Worm (Caenorhabditis elegans) whole organism, L1 larva: ENCODE measurements around the gene Y42A5A.5.
A peak's percentile ranks its signal among the peaks of the same experiment; 100 is the strongest.

ENCODE experiments used
- C04F5.9 ChIP-seq: sonication (generic microtip); optimal IDR thresholded peaks from 2 replicates; lab custom pipeline; 2016; ENCODE audit warnings: missing genetic modification characterization, missing compliant biosample characterization
- C16A3.4 ChIP-seq: fragments of 150-350 bp; optimal IDR thresholded peaks from 2 replicates; lab custom pipeline; 2014; ENCODE audit warnings: missing biosample characterization, missing genetic modification characterization
- aha-1 ChIP-seq: fragments of 150-350 bp; optimal IDR thresholded peaks from 2 replicates; lab custom pipeline; 2014; ENCODE audit warnings: missing biosample characterization, missing genetic modification characterization
- alr-1 ChIP-seq: fragments of 200-800 bp; sonication (Bioruptor generic); optimal IDR thresholded peaks from 2 replicates; lab custom pipeline; 2018; ENCODE audit warnings: borderline replicate concordance, mild to moderate bottlenecking, missing genetic modification characterization, missing compliant biosample characterization
- aly-2 ChIP-seq: fragments of 150-350 bp; optimal IDR thresholded peaks from 2 replicates; lab custom pipeline; 2014; ENCODE audit warnings: missing biosample characterization, missing genetic modification characterization
- ceh-8 ChIP-seq: fragments of 200-800 bp; sonication (Bioruptor generic); optimal IDR thresholded peaks from 2 replicates; lab custom pipeline; 2018; ENCODE audit warnings: mild to moderate bottlenecking, missing genetic modification characterization, moderate library complexity, missing compliant biosample characterization
- ceh-88 ChIP-seq: fragments of 200-800 bp; sonication (Bioruptor generic); IDR thresholded peaks from 2 replicates; pipeline ENCODE4 v1.3.6; 2022; ENCODE audit warnings: missing genetic modification characterization, missing compliant biosample characterization
- ces-1 ChIP-seq: fragments of 150-350 bp; optimal IDR thresholded peaks from 2 replicates; lab custom pipeline; 2014; ENCODE audit warnings: missing biosample characterization, missing genetic modification reagents, missing genetic modification characterization
- dsc-1 ChIP-seq: sonication (generic microtip); optimal IDR thresholded peaks from 2 replicates; lab custom pipeline; 2016; ENCODE audit warnings: mild to moderate bottlenecking, missing genetic modification characterization, missing compliant biosample characterization
- efl-1 ChIP-seq, 4 experiments: fragments of 150-350 bp; optimal IDR thresholded peaks in 3 of 4; peaks in 1 of 4; 1 replicate in 1 of 4; 2 replicates in 3 of 4; lab custom pipeline; 2014; ENCODE audit warnings: missing biosample characterization in 2 of 4, missing genetic modification characterization in 2 of 4, missing genetic modification reagents in 2 of 4
- efl-3 ChIP-seq: fragments of 200-800 bp; sonication (Bioruptor generic); optimal IDR thresholded peaks from 2 replicates; lab custom pipeline; 2018; ENCODE audit warnings: mild to moderate bottlenecking, missing genetic modification characterization, missing compliant biosample characterization
- egl-13 ChIP-seq: sonication (generic microtip); optimal IDR thresholded peaks from 2 replicates; lab custom pipeline; 2016; ENCODE audit warnings: missing genotype, missing genetic modification reagents, missing genetic modification characterization, missing compliant biosample characterization
- egl-27 ChIP-seq, 2 experiments: fragments of 150-350 bp in 1 of 2; sonication (generic microtip); optimal IDR thresholded peaks; 3 replicates each; lab custom pipeline; 2017 to 2018; ENCODE audit warnings: missing biosample characterization in 2 of 2, missing genetic modification characterization in 2 of 2, missing genetic modification reagents in 2 of 2
- elt-2 ChIP-seq: sonication (generic microtip); optimal IDR thresholded peaks from 2 replicates; lab custom pipeline; 2016; ENCODE audit warnings: missing genetic modification characterization, mild to moderate bottlenecking, inconsistent platforms, missing compliant biosample characterization, missing genetic modification reagents
- elt-3 ChIP-seq, 6 experiments: fragments of 150-350 bp in 1 of 6; sonication (generic microtip); optimal IDR thresholded peaks; 2 replicates each; lab custom pipeline; 2017 to 2018; ENCODE audit warnings: missing biosample characterization in 6 of 6, missing genetic modification characterization in 6 of 6, inconsistent platforms in 1 of 6
- ets-5 ChIP-seq: fragments of 200-800 bp; sonication (Bioruptor generic); IDR thresholded peaks from 2 replicates; pipeline ENCODE4 v1.3.6; 2022; ENCODE audit warnings: missing genetic modification characterization, missing compliant biosample characterization
- fkh-4 ChIP-seq: sonication (generic microtip); optimal IDR thresholded peaks from 2 replicates; lab custom pipeline; 2016; ENCODE audit warnings: missing compliant biosample characterization, missing genetic modification characterization, borderline replicate concordance
- fkh-8 ChIP-seq: sonication (generic microtip); optimal IDR thresholded peaks from 2 replicates; lab custom pipeline; 2016; ENCODE audit warnings: mild to moderate bottlenecking, missing genetic modification characterization, missing compliant biosample characterization
- hlh-17 ChIP-seq: fragments of 200-800 bp; sonication (Bioruptor generic); optimal IDR thresholded peaks from 2 replicates; lab custom pipeline; 2018; ENCODE audit warnings: missing genetic modification characterization, mild to moderate bottlenecking, missing compliant biosample characterization, moderate library complexity, borderline replicate concordance
- hlh-4 ChIP-seq: sonication (generic microtip); optimal IDR thresholded peaks from 2 replicates; lab custom pipeline; 2016; ENCODE audit warnings: mild to moderate bottlenecking, missing genetic modification characterization, missing compliant biosample characterization
- isw-1 ChIP-seq: fragments of 200-800 bp; sonication (Bioruptor generic); IDR thresholded peaks from 2 replicates; pipeline ENCODE4 v1.3.6; 2022; ENCODE audit warnings: missing genetic modification characterization, missing compliant biosample characterization
- jun-1 ChIP-seq: fragments of 150-350 bp; optimal IDR thresholded peaks from 2 replicates; lab custom pipeline; 2014; ENCODE audit warnings: missing biosample characterization, missing genetic modification reagents, missing genetic modification characterization
- lin-14 ChIP-seq: fragments of 200-800 bp; sonication (Bioruptor generic); optimal IDR thresholded peaks from 2 replicates; lab custom pipeline; 2018; ENCODE audit warnings: mild to moderate bottlenecking, missing genetic modification characterization, moderate library complexity, missing compliant biosample characterization
- lin-39 ChIP-seq: fragments of 150-350 bp; optimal IDR thresholded peaks from 2 replicates; lab custom pipeline; 2014; ENCODE audit warnings: missing biosample characterization, missing genetic modification reagents, missing genetic modification characterization
- lsy-2 ChIP-seq, 2 experiments: fragments of 150-350 bp; optimal IDR thresholded peaks; 2 replicates each; lab custom pipeline; 2014; ENCODE audit warnings: missing biosample characterization in 2 of 2, missing genetic modification characterization in 2 of 2
- mab-9 ChIP-seq: fragments of 200-800 bp; sonication (Bioruptor generic); IDR thresholded peaks from 2 replicates; pipeline ENCODE4 v1.3.6; 2022; ENCODE audit warnings: missing genetic modification reagents, missing genetic modification characterization, missing compliant biosample characterization
- mep-1 ChIP-seq: fragments of 150-350 bp; optimal IDR thresholded peaks from 2 replicates; lab custom pipeline; 2014; ENCODE audit warnings: missing biosample characterization, missing genetic modification characterization
- nhr-11 ChIP-seq: fragments of 150-350 bp; optimal IDR thresholded peaks from 2 replicates; lab custom pipeline; 2014; ENCODE audit warnings: missing biosample characterization, missing genetic modification characterization
- nhr-12 ChIP-seq: sonication (generic microtip); optimal IDR thresholded peaks from 2 replicates; lab custom pipeline; 2017; ENCODE audit warnings: missing biosample characterization, missing genetic modification characterization
- nhr-20 ChIP-seq: sonication (generic microtip); optimal IDR thresholded peaks from 2 replicates; lab custom pipeline; 2016; ENCODE audit warnings: mild to moderate bottlenecking, missing genetic modification characterization, missing compliant biosample characterization
- nhr-237 ChIP-seq: fragments of 150-350 bp; optimal IDR thresholded peaks from 2 replicates; lab custom pipeline; 2014; ENCODE audit warnings: missing biosample characterization, missing genetic modification characterization
- nhr-47 ChIP-seq: sonication (generic microtip); optimal IDR thresholded peaks from 2 replicates; lab custom pipeline; 2016; ENCODE audit warnings: mild to moderate bottlenecking, missing genetic modification characterization, moderate library complexity, missing compliant biosample characterization
- nhr-77 ChIP-seq: fragments of 150-350 bp; optimal IDR thresholded peaks from 2 replicates; lab custom pipeline; 2014; ENCODE audit warnings: missing biosample characterization, missing genetic modification characterization
- nhr-84 ChIP-seq: sonication (generic microtip); optimal IDR thresholded peaks from 2 replicates; lab custom pipeline; 2017; ENCODE audit warnings: missing biosample characterization, missing genetic modification characterization
- nhr-85 ChIP-seq: sonication (generic microtip); peaks from one replicate; lab custom pipeline; 2016; ENCODE audit warnings: missing genetic modification characterization, inconsistent platforms, missing compliant biosample characterization
- nhr-90 ChIP-seq: sonication (generic microtip); optimal IDR thresholded peaks from 2 replicates; lab custom pipeline; 2016; ENCODE audit warnings: mild to moderate bottlenecking, missing genetic modification characterization, missing compliant biosample characterization; ENCODE audit not compliant: poor library complexity
- pax-3 ChIP-seq: fragments of 200-800 bp; sonication (Bioruptor generic); optimal IDR thresholded peaks from 2 replicates; lab custom pipeline; 2018; ENCODE audit warnings: mild to moderate bottlenecking, missing genetic modification characterization, moderate library complexity, missing compliant biosample characterization
- snu-23 ChIP-seq: sonication (generic microtip); optimal IDR thresholded peaks from 2 replicates; lab custom pipeline; 2016; ENCODE audit warnings: missing genetic modification characterization, missing compliant biosample characterization
- sptf-1 ChIP-seq: fragments of 150-350 bp; optimal IDR thresholded peaks from 2 replicates; lab custom pipeline; 2014; ENCODE audit warnings: missing biosample characterization, missing genetic modification characterization
- sup-37 ChIP-seq: fragments of 200-800 bp; sonication (Bioruptor generic); optimal IDR thresholded peaks from 2 replicates; lab custom pipeline; 2018; ENCODE audit warnings: mild to moderate bottlenecking, missing genetic modification characterization, missing compliant biosample characterization
- swsn-7 ChIP-seq: sonication (generic microtip); optimal IDR thresholded peaks from 2 replicates; lab custom pipeline; 2016; ENCODE audit warnings: missing genetic modification characterization, missing compliant biosample characterization
- tbx-2 ChIP-seq: sonication (generic microtip); optimal IDR thresholded peaks from 2 replicates; lab custom pipeline; 2016; ENCODE audit warnings: missing genetic modification characterization, missing compliant biosample characterization
- unc-130 ChIP-seq: fragments of 150-350 bp; optimal IDR thresholded peaks from 2 replicates; lab custom pipeline; 2017; ENCODE audit warnings: missing biosample characterization, missing genetic modification characterization, inconsistent platforms
- unc-30 ChIP-seq: sonication (generic microtip); optimal IDR thresholded peaks from 2 replicates; lab custom pipeline; 2017; ENCODE audit warnings: missing biosample characterization, missing genetic modification characterization
- zip-4 ChIP-seq: fragments of 200-800 bp; sonication (Bioruptor generic); optimal IDR thresholded peaks from 2 replicates; lab custom pipeline; 2018; ENCODE audit warnings: mild to moderate bottlenecking, missing genetic modification characterization, moderate library complexity, missing compliant biosample characterization
- ztf-11 ChIP-seq, 2 experiments: sonication (generic microtip); optimal IDR thresholded peaks; 2 replicates each; lab custom pipeline; 2016 to 2017; ENCODE audit warnings: missing genetic modification characterization in 2 of 2, missing biosample characterization in 1 of 2, missing compliant biosample characterization in 1 of 2

Y42A5A.5 gene

ce11 chrV:11078104-11078724, 31.3 kb downstream of the Y42A5A.5 start, which contains the start of gene act-2 (continued):
- peak; percentile 33 for TF ChIP-seq nhr-237 (tag; lab: Kevin White, UChicago)
- peak; percentile 66 for TF ChIP-seq C16A3.4 (tag; lab: Kevin White, UChicago)
- TF ChIP-seq isw-1 (GFP tag; lab: Robert Waterston, UW): peak; percentile 51
- TF ChIP-seq lin-39: no peak
- no peak for TF ChIP-seq ets-5
- TF ChIP-seq fkh-4 (tag; lab: Kevin White, UChicago): no peak
- TF ChIP-seq nhr-90: peak; percentile 62
- TF ChIP-seq elt-2 (tag; lab: Kevin White, UChicago): peak; percentile 75
- TF ChIP-seq tbx-2 (tag; lab: Kevin White, UChicago): peak; percentile 60
- TF ChIP-seq ceh-88 (GFP tag; lab: Robert Waterston, UW): no peak; the same call in 1 of the 2 replicates
- TF ChIP-seq zip-4 (GFP tag; lab: Kevin White, UChicago): no peak
- no peak for TF ChIP-seq sup-37
- TF ChIP-seq snu-23 (GFP tag; lab: Kevin White, UChicago): peak; percentile 92
- no peak for TF ChIP-seq sptf-1 (tag; lab: Kevin White, UChicago)
- TF ChIP-seq hlh-17: no peak
- TF ChIP-seq C04F5.9 (tag; lab: Kevin White, UChicago): no peak
- TF ChIP-seq dsc-1 (tag; lab: Kevin White, UChicago): no peak
- TF ChIP-seq egl-13: no peak
- TF ChIP-seq ceh-8 (GFP tag; lab: Kevin White, UChicago): no peak
- peak; percentile 75 for TF ChIP-seq mep-1
- TF ChIP-seq unc-30 (tag; lab: Kevin White, UChicago): no peak
- TF ChIP-seq mab-9 (GFP tag; lab: Robert Waterston, UW): no peak
- TF ChIP-seq nhr-47 (tag; lab: Kevin White, UChicago): peak; percentile 73
- TF ChIP-seq nhr-12: no peak
- no peak for TF ChIP-seq aha-1 (tag; lab: Kevin White, UChicago)
- peak; percentile 94 for TF ChIP-seq lin-14 (GFP tag; lab: Kevin White, UChicago)
- no peak for TF ChIP-seq hlh-4 (tag; lab: Kevin White, UChicago)
- no peak for TF ChIP-seq nhr-11
- TF ChIP-seq swsn-7 (tag; lab: Kevin White, UChicago): peak; percentile 75
- TF ChIP-seq alr-1: no peak
- peak; percentile 84 to 87 for TF ChIP-seq efl-1 (optimal IDR thresholded peaks at IDR 0.05; lab: Kevin White, UChicago)
- TF ChIP-seq efl-1 (GFP tag; optimal IDR thresholded peaks at IDR 0.05 in 1 of 2; lab: Kevin White, UChicago): peak; percentile 85 to 98
- TF ChIP-seq elt-3 (tag; optimal IDR thresholded peaks at IDR 0.05; lab: Kevin White, UChicago): peak in 4 of 6 experiments; percentile 53 to 94 (median 74)
- no peak for TF ChIP-seq nhr-84
- no peak for TF ChIP-seq efl-3 (GFP tag; lab: Kevin White, UChicago)
- TF ChIP-seq aly-2 (tag; lab: Kevin White, UChicago): no peak
- TF ChIP-seq pax-3 (tag; lab: Kevin White, UChicago): peak; percentile 7
- TF ChIP-seq unc-130: no peak
- TF ChIP-seq egl-27 (tag; optimal IDR thresholded peaks at IDR 0.05; lab: Kevin White, UChicago): no peak
- TF ChIP-seq ces-1 (GFP tag; lab: Kevin White, UChicago): no peak
- no peak for TF ChIP-seq ztf-11 (tag; optimal IDR thresholded peaks at IDR 0.05; lab: Kevin White, UChicago)
- TF ChIP-seq lsy-2 (tag; optimal IDR thresholded peaks at IDR 0.05; lab: Kevin White, UChicago): peak; percentile 61 to 74
- peak; percentile 47 for TF ChIP-seq nhr-77 (tag; lab: Kevin White, UChicago)
- peak; percentile 85 for TF ChIP-seq jun-1
- peak; percentile 86 for TF ChIP-seq nhr-20 (tag; lab: Kevin White, UChicago)
- peak; percentile 87 for TF ChIP-seq fkh-8 (tag; lab: Kevin White, UChicago)
- TF ChIP-seq nhr-85 (tag; lab: Kevin White, UChicago): peak; percentile 87
